Fruit fly (Drosophila melanogaster): ENCODE data around the gene Culd.

- 0 out of 3 replicates have a peak, but pooled peaks have one; percentile 19 for TF ChIP-seq gce (GFP tag; IDR thresholded peaks at IDR 0.05)
- no peak for TF ChIP-seq Dad (GFP tag; optimal IDR thresholded peaks at IDR 0.05)
- TF ChIP-seq CG18262 (tag; optimal IDR thresholded peaks at IDR 0.05) = peak; percentile 64
- TF ChIP-seq B-H2 (GFP tag; optimal IDR thresholded peaks at IDR 0.05) = no peak
- TF ChIP-seq CG5180 (GFP tag; optimal IDR thresholded peaks at IDR 0.05) = no peak
These were observed 40.8 kb downstream of the Culd start, which contains the start of gene Cpsf6 for dm6 chr3L:8315141-8315816.

Measured in whole organism, embryonic.